Worm (Caenorhabditis elegans) whole organism, dauer: ENCODE data around the gene W08F4.7.
"Not testable (repeated sequence)": the region's sequence is repeated elsewhere in the genome, so short reads cannot be mapped to it uniquely, and the experiment has no call there.

ENCODE experiments used
- unc-62 ChIP-seq: sonication (generic microtip); optimal IDR thresholded peaks from 2 replicates; lab custom pipeline; 2017; ENCODE audit warnings: missing biosample characterization, missing genetic modification reagents, missing genetic modification characterization

W08F4.7 gene

DNA sequence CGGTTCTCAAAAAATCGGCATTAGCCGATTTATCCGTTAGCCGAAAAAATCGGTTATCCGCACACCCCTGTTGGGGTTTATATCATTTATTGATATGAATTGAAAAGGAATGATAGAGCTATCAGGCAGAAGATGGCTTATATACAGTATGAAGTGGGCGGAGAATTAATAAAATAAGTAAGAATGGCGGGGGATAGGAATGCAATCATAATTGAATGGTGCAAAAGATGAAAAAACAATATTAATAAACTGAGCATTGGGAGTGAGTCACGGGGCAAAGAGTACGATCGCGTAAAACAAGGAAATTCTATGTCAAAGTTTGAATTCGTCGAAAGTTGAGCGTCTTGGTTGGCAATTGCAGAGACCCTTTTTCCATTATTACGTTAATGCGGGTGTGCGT, 40.8 kb downstream of the W08F4.7 start, which contains the start of gene T27A1.2:
Gene T27A1.2 (minus strand): TSS at position 101 of the 400 bp plus-strand sequence.
- no peak for TF ChIP-seq unc-62 (GFP tag; lab: Kevin White, UChicago)

- TF ChIP-seq unc-62 (GFP tag; lab: Kevin White, UChicago): not testable (repeated sequence)
Observed at ce11 chrII:535226-535625, 42.3 kb downstream of the W08F4.7 start, which contains the start of gene T27A1.3. T27A1.3 (plus strand) TSS chrII:535526.

ce11 chrII:526375-526774, 51.2 kb downstream of the W08F4.7 start, which contains the start of gene lgc-34:
lgc-34 (plus strand) TSS chrII:526574.
- no peak for TF ChIP-seq unc-62 (GFP tag; lab: Kevin White, UChicago)
